Fruit fly (Drosophila melanogaster) whole organism, embryonic: ENCODE data around the gene CG13454.

ENCODE experiments used
- Aef1 ChIP-seq: fragments of 200-800 bp; sonication (Bioruptor generic); IDR thresholded peaks from 3 replicates; pipeline ENCODE4 v1.3.6; 2022; ENCODE audit warnings: missing biosample characterization, missing genetic modification characterization
- Atf6 ChIP-seq: fragments of 200-800 bp; sonication (Bioruptor generic); IDR thresholded peaks from 2 replicates; pipeline ENCODE4 v1.3.6; 2022; ENCODE audit warnings: missing biosample characterization, missing genetic modification characterization
- Blimp-1 ChIP-seq: fragments of 200-800 bp; sonication (Bioruptor generic); optimal IDR thresholded peaks from 3 replicates; lab custom pipeline; 2018; ENCODE audit warnings: missing biosample characterization, missing genetic modification characterization, mild to moderate bottlenecking, moderate library complexity, missing genetic modification reagents
- CG10543 ChIP-seq: fragments of 200-800 bp; sonication (Bioruptor generic); optimal IDR thresholded peaks from 3 replicates; lab custom pipeline; 2017; ENCODE audit warnings: missing biosample characterization, mild to moderate bottlenecking, missing genetic modification characterization, moderate library complexity
- CG12071 ChIP-seq: fragments of 200-800 bp; sonication (Bioruptor generic); optimal IDR thresholded peaks from 3 replicates; lab custom pipeline; 2018; ENCODE audit warnings: missing biosample characterization, mild to moderate bottlenecking, missing genetic modification characterization
- CG13296 ChIP-seq: fragments of 200-800 bp; sonication (Bioruptor generic); optimal IDR thresholded peaks from 3 replicates; lab custom pipeline; 2018; ENCODE audit warnings: missing biosample characterization, mild to moderate bottlenecking, missing genetic modification characterization
- CG15011 ChIP-seq: fragments of 200-800 bp; sonication (Bioruptor generic); optimal IDR thresholded peaks from 3 replicates; lab custom pipeline; 2018; ENCODE audit warnings: missing biosample characterization, mild to moderate bottlenecking, missing genetic modification characterization
- CG16863 ChIP-seq: fragments of 200-800 bp; sonication (Bioruptor generic); optimal IDR thresholded peaks from 3 replicates; lab custom pipeline; 2016; ENCODE audit warnings: missing biosample characterization, missing genetic modification characterization
- CG2116 ChIP-seq: fragments of 200-800 bp; sonication (Bioruptor generic); optimal IDR thresholded peaks from 3 replicates; lab custom pipeline; 2018; ENCODE audit warnings: missing biosample characterization, mild to moderate bottlenecking, missing genetic modification characterization
- CG2712 ChIP-seq: fragments of 200-800 bp; optimal IDR thresholded peaks from 3 replicates; lab custom pipeline; 2019; ENCODE audit warnings: missing biosample characterization, mild to moderate bottlenecking, missing genetic modification characterization, moderate library complexity
- CG31388 ChIP-seq: fragments of 200-800 bp; sonication (Bioruptor generic); optimal IDR thresholded peaks from 2 replicates; lab custom pipeline; 2016; ENCODE audit warnings: missing biosample characterization, missing genetic modification characterization
- CG4282 ChIP-seq: fragments of 200-800 bp; sonication (Bioruptor generic); optimal IDR thresholded peaks from 2 replicates; lab custom pipeline; 2016; ENCODE audit warnings: missing biosample characterization, missing genetic modification characterization
- CG4617 ChIP-seq: fragments of 200-800 bp; sonication (Bioruptor generic); optimal IDR thresholded peaks from 3 replicates; lab custom pipeline; 2016; ENCODE audit warnings: missing biosample characterization, missing genetic modification characterization, borderline replicate concordance
- CG6765 ChIP-seq: fragments of 200-800 bp; sonication (Bioruptor generic); optimal IDR thresholded peaks from 3 replicates; lab custom pipeline; 2017; ENCODE audit warnings: missing biosample characterization, mild to moderate bottlenecking, missing genetic modification characterization
- D ChIP-seq, 2 experiments: fragments of 200-800 bp in 1 of 2; fragments of >200 bp in 1 of 2; sonication (Bioruptor generic) in 1 of 2; optimal IDR thresholded peaks; 2 replicates in 1 of 2; 3 replicates in 1 of 2; lab custom pipeline; 2017; ENCODE audit warnings: mild to moderate bottlenecking in 1 of 2, missing biosample characterization in 1 of 2, missing genetic modification characterization in 1 of 2, missing genetic modification reagents in 1 of 2
- Dad ChIP-seq: fragments of 200-800 bp; sonication (Bioruptor generic); optimal IDR thresholded peaks from 3 replicates; lab custom pipeline; 2016; ENCODE audit warnings: missing biosample characterization, missing genetic modification characterization
- Doc3 ChIP-seq: fragments of 200-800 bp; sonication (Bioruptor generic); IDR thresholded peaks from 3 replicates; pipeline ENCODE4 v1.3.6; 2022; ENCODE audit warnings: missing biosample characterization, missing genetic modification characterization; ENCODE audit not compliant: partially characterized antibody
- E2f1 ChIP-seq: fragments of 200-800 bp; sonication (Bioruptor generic); IDR thresholded peaks from 2 replicates; pipeline ENCODE4 v1.3.6; 2022; ENCODE audit warnings: missing biosample characterization, missing genetic modification characterization
- Elba2 ChIP-seq: fragments of 200-800 bp; sonication (Bioruptor generic); optimal IDR thresholded peaks from 3 replicates; lab custom pipeline; 2016; ENCODE audit warnings: missing biosample characterization, missing genetic modification characterization
- Fer3 ChIP-seq: fragments of 200-800 bp; sonication (Bioruptor generic); optimal IDR thresholded peaks from 2 replicates; lab custom pipeline; 2018; ENCODE audit warnings: missing biosample characterization, mild to moderate bottlenecking, missing genetic modification characterization, moderate library complexity
- Hr3 ChIP-seq: fragments of 200-800 bp; sonication (Bioruptor generic); optimal IDR thresholded peaks from 3 replicates; lab custom pipeline; 2016; ENCODE audit warnings: missing biosample characterization, missing genetic modification characterization
- Lim3 ChIP-seq: fragments of 200-800 bp; sonication (Bioruptor generic); IDR thresholded peaks from 2 replicates; pipeline ENCODE4 v1.3.6; 2022; ENCODE audit warnings: missing biosample characterization, missing genetic modification characterization
- Med ChIP-seq: fragments of 200-800 bp; sonication (Bioruptor generic); peaks from one replicate; lab custom pipeline; 2016; ENCODE audit warnings: missing biosample characterization, missing genetic modification characterization, mild to moderate bottlenecking, inconsistent platforms, moderate library complexity
- Nf-YB ChIP-seq: fragments of 200-800 bp; sonication (Bioruptor generic); optimal IDR thresholded peaks from 3 replicates; lab custom pipeline; 2019; ENCODE audit warnings: missing biosample characterization, mild to moderate bottlenecking, missing genetic modification characterization, moderate library complexity
- Rx ChIP-seq: fragments of 200-800 bp; sonication (Bioruptor generic); IDR thresholded peaks from 2 replicates; pipeline ENCODE4 v1.3.6; 2022; ENCODE audit warnings: missing biosample characterization, missing genetic modification characterization
- Side ChIP-seq: fragments of 200-800 bp; sonication (Bioruptor generic); optimal IDR thresholded peaks from 2 replicates; lab custom pipeline; 2016; ENCODE audit warnings: missing biosample characterization, missing genetic modification characterization
- Tbp ChIP-seq: fragments of >200 bp; optimal IDR thresholded peaks from 2 replicates; lab custom pipeline; 2018; ENCODE audit warnings: missing biosample characterization, missing genetic modification characterization
- YL-1 ChIP-seq: fragments of 200-800 bp; sonication (Bioruptor generic); optimal IDR thresholded peaks from 3 replicates; lab custom pipeline; 2017; ENCODE audit warnings: missing biosample characterization, mild to moderate bottlenecking, missing genetic modification characterization
- ara ChIP-seq: fragments of 200-800 bp; sonication (Bioruptor generic); IDR thresholded peaks from 2 replicates; pipeline ENCODE4 v1.3.6; 2022; ENCODE audit warnings: missing biosample characterization, missing genetic modification characterization
- cg ChIP-seq: fragments of 200-800 bp; sonication (Bioruptor generic); optimal IDR thresholded peaks from 3 replicates; lab custom pipeline; 2019; ENCODE audit warnings: missing biosample characterization, mild to moderate bottlenecking, missing genetic modification characterization, moderate library complexity
- croc ChIP-seq: fragments of 200-800 bp; sonication (Bioruptor generic); conservative IDR thresholded peaks from 3 replicates; pipeline ENCODE4 v1.3.6; 2022; ENCODE audit warnings: missing biosample characterization, missing genetic modification characterization
- dati ChIP-seq: fragments of 200-800 bp; sonication (Bioruptor generic); IDR thresholded peaks from 2 replicates; pipeline ENCODE4 v1.3.6; 2022; ENCODE audit warnings: missing biosample characterization, missing genetic modification characterization
- exex ChIP-seq: fragments of 200-800 bp; sonication (Bioruptor generic); optimal IDR thresholded peaks from 4 replicates; lab custom pipeline; 2018; ENCODE audit warnings: missing biosample characterization, mild to moderate bottlenecking, missing genetic modification characterization, moderate library complexity
- gsb-n ChIP-seq: fragments of 200-800 bp; sonication (Bioruptor generic); optimal IDR thresholded peaks from 3 replicates; lab custom pipeline; 2018; ENCODE audit warnings: missing biosample characterization, mild to moderate bottlenecking, missing genetic modification characterization
- her ChIP-seq: fragments of 200-800 bp; sonication (Bioruptor generic); optimal IDR thresholded peaks from 2 replicates; lab custom pipeline; 2016; ENCODE audit warnings: missing biosample characterization, missing genetic modification characterization
- kni ChIP-seq: fragments of 200-800 bp; sonication (Bioruptor generic); optimal IDR thresholded peaks from 3 replicates; lab custom pipeline; 2017; ENCODE audit warnings: mild to moderate bottlenecking, missing biosample characterization, missing genetic modification reagents, missing genetic modification characterization
- knrl ChIP-seq: fragments of 200-800 bp; sonication (Bioruptor generic); IDR thresholded peaks from 3 replicates; pipeline ENCODE4 v1.3.6; 2022; ENCODE audit warnings: missing biosample characterization, missing genetic modification characterization; ENCODE audit not compliant: partially characterized antibody
- lov ChIP-seq, 2 experiments: fragments of 200-800 bp in 1 of 2; fragments of >200 bp in 1 of 2; sonication (Bioruptor generic) in 1 of 2; IDR thresholded peaks in 1 of 2; optimal IDR thresholded peaks in 1 of 2; 2 replicates in 1 of 2; 3 replicates in 1 of 2; pipeline versions ENCODE4 v1.3.6 to Lab custom; 2017 to 2022; ENCODE audit warnings: missing biosample characterization in 1 of 2, missing genetic modification characterization in 1 of 2
- otp ChIP-seq: fragments of 200-800 bp; sonication (Bioruptor generic); IDR thresholded peaks from 3 replicates; pipeline ENCODE4, ENCODE4 v1.3.6; 2022; ENCODE audit warnings: missing biosample characterization, missing genetic modification characterization
- p53 ChIP-seq: fragments of 200-800 bp; sonication (Bioruptor generic); optimal IDR thresholded peaks from 2 replicates; lab custom pipeline; 2016; ENCODE audit warnings: missing biosample characterization, missing genetic modification characterization
- phol ChIP-seq: fragments of 200-800 bp; sonication (Bioruptor generic); optimal IDR thresholded peaks from 3 replicates; lab custom pipeline; 2018; ENCODE audit warnings: missing biosample characterization, mild to moderate bottlenecking, missing genetic modification characterization, moderate library complexity
- sima ChIP-seq: fragments of 200-800 bp; sonication (Bioruptor generic); optimal IDR thresholded peaks from 2 replicates; lab custom pipeline; 2016; ENCODE audit warnings: missing biosample characterization, missing genetic modification characterization
- sisA ChIP-seq: fragments of 200-800 bp; sonication (Bioruptor generic); IDR thresholded peaks from 2 replicates; pipeline ENCODE4 v1.3.6; 2022; ENCODE audit warnings: missing biosample characterization, missing genetic modification characterization
- tll ChIP-seq, 2 experiments: fragments of 200-800 bp in 1 of 2; fragments of >200 bp in 1 of 2; sonication (Bioruptor generic) in 1 of 2; optimal IDR thresholded peaks; 2 replicates each; lab custom pipeline; 2017 to 2019; ENCODE audit warnings: missing biosample characterization in 2 of 2, missing genetic modification characterization in 2 of 2, mild to moderate bottlenecking in 1 of 2, moderate library complexity in 1 of 2
- tup ChIP-seq: fragments of 200-800 bp; sonication (Bioruptor generic); optimal IDR thresholded peaks from 2 replicates; lab custom pipeline; 2016; ENCODE audit warnings: missing biosample characterization, mild to moderate bottlenecking, missing genetic modification characterization, moderate library complexity
- twi ChIP-seq: fragments of 200-800 bp; optimal IDR thresholded peaks from 2 replicates; lab custom pipeline; 2019; ENCODE audit warnings: missing biosample characterization, mild to moderate bottlenecking, missing genetic modification characterization, moderate library complexity
- wek ChIP-seq: fragments of 200-800 bp; sonication (Bioruptor generic); optimal IDR thresholded peaks from 3 replicates; lab custom pipeline; 2018; ENCODE audit warnings: missing biosample characterization, mild to moderate bottlenecking, missing genetic modification characterization, moderate library complexity

The CG13454 gene

dm6 chr3L:15563058-15563850 lies 46.4 kb upstream of the CG13454 start, which contains the start of the genes CG7739 and SCCRO (continued):
- TF ChIP-seq kni (GFP tag; lab: Kevin White, UChicago) (no peak), dati (GFP tag; lab: Robert Waterston, UW) (no peak), knrl (GFP tag; lab: Robert Waterston, UW) (no peak; the same call in 2 of the 3 replicates), Rx (peak; percentile 52; the same call in 1 of the 2 replicates), sisA (GFP tag; lab: Robert Waterston, UW) (peak; percentile 47; the same call in 1 of the 2 replicates), Aef1 (peak; percentile 66), sima (GFP tag; lab: Kevin White, UChicago) (no peak), CG16863 (no peak), YL-1 (peak; percentile 42), E2f1 (GFP tag; lab: Robert Waterston, UW) (peak; percentile 80), Fer3 (tag; lab: Kevin White, UChicago) (peak; percentile 77), CG12071 (GFP tag; lab: Kevin White, UChicago) (no peak), CG15011 (GFP tag; lab: Kevin White, UChicago) (no peak), tup (peak; percentile 24), tll (GFP tag; optimal IDR thresholded peaks at IDR 0.05; lab: Kevin White, UChicago) (peak in 1 of 2 experiments; percentile 23), twi (tag; lab: Kevin White, UChicago) (no peak), wek (no peak), cg (no peak), exex (peak; percentile 25), her (peak; percentile 10), gsb-n (tag; lab: Kevin White, UChicago) (peak; percentile 65), Blimp-1 (GFP tag; lab: Kevin White, UChicago) (no peak), CG10543 (GFP tag; lab: Kevin White, UChicago) (peak; percentile 50), Lim3 (no peak), Doc3 (no peak), CG2712 (tag; lab: Kevin White, UChicago) (peak; percentile 78), Side (GFP tag; lab: Kevin White, UChicago) (peak; percentile 11), Elba2 (peak; percentile 89), p53 (no peak), Dad (GFP tag; lab: Kevin White, UChicago) (peak; percentile 19), lov (optimal IDR thresholded peaks at IDR 0.05; lab: Kevin White, UChicago) (no peak), lov (GFP tag; IDR thresholded peaks at IDR 0.05; lab: Robert Waterston, UW) (peak; percentile 35; the same call in 1 of the 3 replicates), croc (GFP tag; lab: Robert Waterston, UW) (no peak), otp (GFP tag; lab: Robert Waterston, UW) (0 out of 3 replicates have a peak, but pooled peaks have one; percentile 31), CG13296 (GFP tag; lab: Kevin White, UChicago) (peak; percentile 51), D (optimal IDR thresholded peaks at IDR 0.05; lab: Kevin White, UChicago) (no peak), D (GFP tag; optimal IDR thresholded peaks at IDR 0.05; lab: Kevin White, UChicago) (no peak), Nf-YB (peak; percentile 27), CG6765 (GFP tag; lab: Kevin White, UChicago) (no peak), Tbp (GFP tag; lab: Kevin White, UChicago) (no peak), phol (tag; lab: Kevin White, UChicago) (peak; percentile 70), CG4617 (peak; percentile 96), Atf6 (GFP tag; lab: Robert Waterston, UW) (peak; percentile 60; the same call in 1 of the 2 replicates), CG2116 (GFP tag; lab: Kevin White, UChicago) (peak; percentile 97), CG4282 (no peak), Med (GFP tag; lab: Kevin White, UChicago) (peak; percentile 92), Hr3 (peak; percentile 48), CG31388 (GFP tag; lab: Kevin White, UChicago) (no peak), ara (no peak)
